Worm (Caenorhabditis elegans) whole organism, young adult: ENCODE measurements around the gene ndub-8.

ENCODE experiments used
- C17E4.6 ChIP-seq: fragments of 200-800 bp; sonication (Bioruptor generic); IDR thresholded peaks from 2 replicates; pipeline ENCODE4 v1.3.6; 2022; ENCODE audit warnings: missing genetic modification reagents, missing genetic modification characterization, missing compliant biosample characterization
- F22D6.2 ChIP-seq: sonication (generic microtip); optimal IDR thresholded peaks from 2 replicates; lab custom pipeline; 2016; ENCODE audit warnings: mild to moderate bottlenecking, missing genetic modification characterization, missing compliant biosample characterization
- F57A8.1 ChIP-seq: fragments of 200-800 bp; sonication (Bioruptor generic); optimal IDR thresholded peaks from 2 replicates; lab custom pipeline; 2018; ENCODE audit warnings: mild to moderate bottlenecking, missing genetic modification characterization, moderate library complexity, missing compliant biosample characterization
- efl-1 ChIP-seq: fragments of 150-350 bp; optimal IDR thresholded peaks from 2 replicates; lab custom pipeline; 2014; ENCODE audit warnings: missing biosample characterization, missing genetic modification reagents, missing genetic modification characterization
- madf-3 ChIP-seq: fragments of 200-800 bp; sonication (Bioruptor generic); IDR thresholded peaks from 2 replicates; pipeline ENCODE4 v1.3.6; 2022; ENCODE audit warnings: missing genetic modification reagents, missing genetic modification characterization, missing compliant biosample characterization
- nfyb-1 ChIP-seq: fragments of 200-800 bp; sonication (Bioruptor generic); IDR thresholded peaks from 2 replicates; pipeline ENCODE4 v1.3.6; 2022; ENCODE audit warnings: missing genetic modification reagents, missing genetic modification characterization, missing compliant biosample characterization
- pha-4 ChIP-seq: fragments of 150-350 bp; sonication (generic microtip); optimal IDR thresholded peaks from 2 replicates; lab custom pipeline; 2014; ENCODE audit warnings: missing biosample characterization, missing genetic modification reagents, missing genetic modification characterization
- rec-8 ChIP-seq, 2 experiments: sonication (generic microtip); optimal IDR thresholded peaks; 2 replicates each; lab custom pipeline; 2016; ENCODE audit warnings: mild to moderate bottlenecking in 2 of 2, missing genetic modification characterization in 2 of 2, missing genetic modification reagents in 2 of 2, missing genotype in 2 of 2, missing biosample characterization in 1 of 2, missing compliant biosample characterization in 1 of 2, moderate library complexity in 1 of 2
- snpc-1.3 ChIP-seq: sonication (generic microtip); optimal IDR thresholded peaks from 2 replicates; lab custom pipeline; 2017; ENCODE audit warnings: missing genetic modification characterization, mild to moderate bottlenecking, missing compliant biosample characterization, antibody characterized with exemption, moderate library complexity, missing genotype, missing genetic modification reagents; ENCODE audit not compliant: insufficient read depth
- snpc-4 ChIP-seq, 5 experiments: fragments of 150-350 bp in 1 of 5; sonication (generic microtip) in 4 of 5; optimal IDR thresholded peaks; 2 replicates each; lab custom pipeline; 2014 to 2018; ENCODE audit warnings: missing genetic modification characterization in 5 of 5, missing biosample characterization in 3 of 5, antibody characterized with exemption in 2 of 5, mild to moderate bottlenecking in 2 of 5, missing compliant biosample characterization in 2 of 5, missing genotype in 2 of 5, moderate library complexity in 2 of 5, missing genetic modification reagents in 1 of 5
- unc-130 ChIP-seq: sonication (generic microtip); optimal IDR thresholded peaks from 2 replicates; lab custom pipeline; 2016; ENCODE audit warnings: missing genetic modification reagents, missing genetic modification characterization, missing compliant biosample characterization

ce11 chrII:13828597-13828996, 44.1 kb upstream of the ndub-8 start, which contains the start of gene his-42:
- no peak for TF ChIP-seq efl-1 (GFP tag; lab: Kevin White, UChicago)
- no peak for TF ChIP-seq F57A8.1 (GFP tag; lab: Kevin White, UChicago)
- TF ChIP-seq rec-8 (tag; optimal IDR thresholded peaks at IDR 0.05; lab: Kevin White, UChicago), result no peak
- no peak for TF ChIP-seq nfyb-1
- TF ChIP-seq madf-3 (GFP tag; lab: Robert Waterston, UW), result no peak
- no peak for TF ChIP-seq pha-4 (tag; lab: Kevin White, UChicago)
- TF ChIP-seq unc-130 (GFP tag; lab: Kevin White, UChicago), result no peak
- TF ChIP-seq snpc-1.3, result no peak
- no peak for TF ChIP-seq F22D6.2 (tag; lab: Kevin White, UChicago)
- no peak for TF ChIP-seq C17E4.6 (GFP tag; lab: Robert Waterston, UW)
- TF ChIP-seq snpc-4 (GFP tag; optimal IDR thresholded peaks at IDR 0.05; lab: Kevin White, UChicago), result no peak
- no peak for TF ChIP-seq snpc-4 (tag; optimal IDR thresholded peaks at IDR 0.05; lab: Kevin White, UChicago)
